Fruit fly (Drosophila melanogaster) whole organism, embryonic: Measurements from ENCODE around the gene foxo.
A peak's percentile ranks its signal among the peaks of the same experiment; 100 is the strongest.

Experiments
- B-H2 ChIP-seq: fragments of 200-800 bp; sonication (Bioruptor generic); optimal IDR thresholded peaks from 2 replicates; lab custom pipeline; 2018; ENCODE audit warnings: missing biosample characterization, mild to moderate bottlenecking, missing genetic modification characterization
- CG10321 ChIP-seq: fragments of 200-800 bp; sonication (Bioruptor generic); IDR thresholded peaks from 2 replicates; pipeline ENCODE4 v1.3.6; 2022; ENCODE audit warnings: missing biosample characterization, missing genetic modification characterization
- CG11085 ChIP-seq: fragments of 200-800 bp; sonication (Bioruptor generic); IDR thresholded peaks from 2 replicates; pipeline ENCODE4 v1.3.6; 2022; ENCODE audit warnings: missing biosample characterization, missing genetic modification characterization
- CG11398 ChIP-seq: fragments of 200-800 bp; sonication (Bioruptor generic); optimal IDR thresholded peaks from 2 replicates; lab custom pipeline; 2016; ENCODE audit warnings: missing biosample characterization, missing genetic modification characterization
- CG11695 ChIP-seq: fragments of 200-800 bp; sonication (Bioruptor generic); IDR thresholded peaks from 3 replicates; pipeline ENCODE4 v1.3.6; 2022; ENCODE audit warnings: missing biosample characterization, missing genetic modification characterization
- CG12104 ChIP-seq: fragments of 200-800 bp; sonication (Bioruptor generic); optimal IDR thresholded peaks from 3 replicates; lab custom pipeline; 2016; ENCODE audit warnings: missing biosample characterization, missing genetic modification characterization
- CG1647 ChIP-seq: fragments of 200-800 bp; sonication (Bioruptor generic); optimal IDR thresholded peaks from 3 replicates; lab custom pipeline; 2016; ENCODE audit warnings: missing biosample characterization, missing genetic modification characterization
- CG17186 ChIP-seq: fragments of 200-800 bp; sonication (Bioruptor generic); optimal IDR thresholded peaks from 3 replicates; lab custom pipeline; 2017; ENCODE audit warnings: missing biosample characterization, missing genetic modification reagents, missing genetic modification characterization
- CG17912 ChIP-seq: fragments of 200-800 bp; sonication (Bioruptor generic); optimal IDR thresholded peaks from 2 replicates; lab custom pipeline; 2018; ENCODE audit warnings: missing biosample characterization, mild to moderate bottlenecking, missing genetic modification characterization
- CG2678 ChIP-seq: fragments of 200-800 bp; sonication (Bioruptor generic); optimal IDR thresholded peaks from 3 replicates; lab custom pipeline; 2019; ENCODE audit warnings: missing biosample characterization, mild to moderate bottlenecking, missing genetic modification characterization, moderate library complexity
- CG31365 ChIP-seq: fragments of 200-800 bp; sonication (Bioruptor generic); optimal IDR thresholded peaks from 2 replicates; lab custom pipeline; 2018; ENCODE audit warnings: missing biosample characterization, mild to moderate bottlenecking, missing genetic modification characterization
- CG3281 ChIP-seq: fragments of 200-800 bp; sonication (Bioruptor generic); optimal IDR thresholded peaks from 3 replicates; lab custom pipeline; 2017; ENCODE audit warnings: missing biosample characterization, mild to moderate bottlenecking, missing genetic modification characterization
- CG34224 ChIP-seq: fragments of 200-800 bp; sonication (Bioruptor generic); IDR thresholded peaks from 3 replicates; pipeline ENCODE4 v1.3.6; 2022; ENCODE audit warnings: missing biosample characterization, missing genetic modification characterization; ENCODE audit not compliant: partially characterized antibody
- CG4404 ChIP-seq: fragments of 200-800 bp; sonication (Bioruptor generic); IDR thresholded peaks from 2 replicates; pipeline ENCODE4 v1.3.6; 2022; ENCODE audit warnings: missing biosample characterization, missing genetic modification characterization
- CG4730 ChIP-seq: fragments of 200-800 bp; sonication (Bioruptor generic); IDR thresholded peaks from 2 replicates; pipeline ENCODE4 v1.3.6; 2022; ENCODE audit warnings: missing biosample characterization, missing genetic modification characterization
- CG6683 ChIP-seq: fragments of 200-800 bp; sonication (Bioruptor generic); optimal IDR thresholded peaks from 2 replicates; lab custom pipeline; 2017; ENCODE audit warnings: missing biosample characterization, mild to moderate bottlenecking, missing genetic modification characterization, missing genetic modification reagents
- CG9817 ChIP-seq: fragments of 200-800 bp; sonication (Bioruptor generic); optimal IDR thresholded peaks from 2 replicates; lab custom pipeline; 2018; ENCODE audit warnings: missing biosample characterization, mild to moderate bottlenecking, missing genetic modification characterization, moderate library complexity
- Chrac-16 ChIP-seq: fragments of 200-800 bp; sonication (Bioruptor generic); optimal IDR thresholded peaks from 3 replicates; lab custom pipeline; 2016; ENCODE audit warnings: missing biosample characterization, missing genetic modification characterization
- E2f2 ChIP-seq: fragments of 200-800 bp; sonication (Bioruptor generic); IDR thresholded peaks from 2 replicates; pipeline ENCODE4 v1.3.6; 2022; ENCODE audit warnings: missing biosample characterization, missing genetic modification characterization
- Fer3 ChIP-seq: fragments of 200-800 bp; sonication (Bioruptor generic); optimal IDR thresholded peaks from 2 replicates; lab custom pipeline; 2018; ENCODE audit warnings: missing biosample characterization, mild to moderate bottlenecking, missing genetic modification characterization, moderate library complexity
- Hsf ChIP-seq: fragments of 200-800 bp; sonication (Bioruptor generic); optimal IDR thresholded peaks from 3 replicates; lab custom pipeline; 2016; ENCODE audit warnings: missing biosample characterization, missing genetic modification characterization
- Kr ChIP-seq: fragments of 200-800 bp; sonication (Bioruptor generic); optimal IDR thresholded peaks from 2 replicates; lab custom pipeline; 2017; ENCODE audit warnings: missing biosample characterization, mild to moderate bottlenecking, missing genetic modification characterization
- Mes4 ChIP-seq: fragments of 200-800 bp; sonication (Bioruptor generic); optimal IDR thresholded peaks from 2 replicates; lab custom pipeline; 2016; ENCODE audit warnings: missing biosample characterization, missing genetic modification characterization
- Tbp ChIP-seq: fragments of >200 bp; optimal IDR thresholded peaks from 2 replicates; lab custom pipeline; 2018; ENCODE audit warnings: missing biosample characterization, missing genetic modification characterization
- Vsx1 ChIP-seq: fragments of 200-800 bp; sonication (Bioruptor generic); optimal IDR thresholded peaks from 2 replicates; lab custom pipeline; 2017; ENCODE audit warnings: missing biosample characterization, mild to moderate bottlenecking, missing genetic modification characterization, missing genetic modification reagents
- ase ChIP-seq: fragments of 200-800 bp; sonication (Bioruptor generic); IDR thresholded peaks from 3 replicates; pipeline ENCODE4 v1.3.6; 2022; ENCODE audit warnings: missing biosample characterization, missing genetic modification characterization
- ash1 ChIP-seq: fragments of 200-800 bp; sonication (Bioruptor generic); optimal IDR thresholded peaks from 2 replicates; lab custom pipeline; 2018; ENCODE audit warnings: missing biosample characterization, mild to moderate bottlenecking, missing genetic modification characterization
- cato ChIP-seq: fragments of 200-800 bp; sonication (Bioruptor generic); optimal IDR thresholded peaks from 2 replicates; lab custom pipeline; 2016; ENCODE audit warnings: missing biosample characterization, missing genetic modification characterization, borderline replicate concordance
- caup ChIP-seq: fragments of 200-800 bp; sonication (Bioruptor generic); optimal IDR thresholded peaks from 3 replicates; lab custom pipeline; 2017; ENCODE audit warnings: missing biosample characterization, mild to moderate bottlenecking, missing genetic modification characterization, moderate library complexity; ENCODE audit not compliant: severe bottlenecking
- danr ChIP-seq: fragments of 200-800 bp; sonication (Bioruptor generic); IDR thresholded peaks from 2 replicates; pipeline ENCODE4 v1.3.6; 2022; ENCODE audit warnings: missing biosample characterization, missing genetic modification characterization
- dysf ChIP-seq: fragments of 200-800 bp; sonication (Bioruptor generic); IDR thresholded peaks from 3 replicates; pipeline ENCODE4 v1.3.6; 2022; ENCODE audit warnings: missing biosample characterization, missing genetic modification characterization
- fd3F ChIP-seq: fragments of 200-800 bp; sonication (Bioruptor generic); optimal IDR thresholded peaks from 2 replicates; lab custom pipeline; 2018; ENCODE audit warnings: missing biosample characterization, mild to moderate bottlenecking, missing genetic modification characterization, moderate library complexity
- grn ChIP-seq: fragments of 200-800 bp; sonication (Bioruptor generic); optimal IDR thresholded peaks from 3 replicates; lab custom pipeline; 2017; ENCODE audit warnings: missing biosample characterization, missing genetic modification characterization
- ham ChIP-seq: fragments of 200-800 bp; sonication (Bioruptor generic); IDR thresholded peaks from 2 replicates; pipeline ENCODE4 v1.3.6; 2022; ENCODE audit warnings: missing biosample characterization, missing genetic modification characterization
- inv ChIP-seq: fragments of 200-800 bp; sonication (Bioruptor generic); IDR thresholded peaks from 2 replicates; pipeline ENCODE4 v1.3.6; 2022; ENCODE audit warnings: missing biosample characterization, missing genetic modification characterization; ENCODE audit not compliant: partially characterized antibody
- lov ChIP-seq, 2 experiments: fragments of 200-800 bp in 1 of 2; fragments of >200 bp in 1 of 2; sonication (Bioruptor generic) in 1 of 2; IDR thresholded peaks in 1 of 2; optimal IDR thresholded peaks in 1 of 2; 2 replicates in 1 of 2; 3 replicates in 1 of 2; pipeline versions ENCODE4 v1.3.6 to Lab custom; 2017 to 2022; ENCODE audit warnings: missing biosample characterization in 1 of 2, missing genetic modification characterization in 1 of 2
- maf-S ChIP-seq: fragments of 200-800 bp; sonication (Bioruptor generic); optimal IDR thresholded peaks from 2 replicates; lab custom pipeline; 2016; ENCODE audit warnings: missing biosample characterization, missing genetic modification characterization
- nau ChIP-seq: fragments of 200-800 bp; sonication (Bioruptor generic); optimal IDR thresholded peaks from 3 replicates; lab custom pipeline; 2017; ENCODE audit warnings: missing biosample characterization, mild to moderate bottlenecking, missing genetic modification characterization, missing genetic modification reagents
- nerfin-2 ChIP-seq: fragments of 200-800 bp; sonication (Bioruptor generic); IDR thresholded peaks from 2 replicates; pipeline ENCODE4 v1.3.6; 2022; ENCODE audit warnings: missing biosample characterization, missing genetic modification characterization; ENCODE audit not compliant: partially characterized antibody
- psq ChIP-seq: fragments of 200-800 bp; sonication (Bioruptor generic); optimal IDR thresholded peaks from 2 replicates; lab custom pipeline; 2017; ENCODE audit warnings: missing biosample characterization, missing genetic modification characterization
- sna ChIP-seq: fragments of 200-800 bp; sonication (Bioruptor generic); IDR thresholded peaks from 2 replicates; pipeline ENCODE4 v1.3.6; 2022; ENCODE audit warnings: missing biosample characterization, missing genetic modification characterization; ENCODE audit not compliant: partially characterized antibody
- tx ChIP-seq: fragments of 200-800 bp; sonication (Bioruptor generic); optimal IDR thresholded peaks from 2 replicates; lab custom pipeline; 2016; ENCODE audit warnings: missing biosample characterization, missing genetic modification characterization
- z ChIP-seq: fragments of 200-800 bp; sonication (Bioruptor generic); IDR thresholded peaks from 3 replicates; pipeline ENCODE4 v1.3.6; 2022; ENCODE audit warnings: missing biosample characterization, missing genetic modification characterization
- zfh2 ChIP-seq: fragments of 200-800 bp; sonication (Bioruptor generic); optimal IDR thresholded peaks from 2 replicates; lab custom pipeline; 2016; ENCODE audit warnings: missing biosample characterization, missing genetic modification characterization

Gene foxo

DNA sequence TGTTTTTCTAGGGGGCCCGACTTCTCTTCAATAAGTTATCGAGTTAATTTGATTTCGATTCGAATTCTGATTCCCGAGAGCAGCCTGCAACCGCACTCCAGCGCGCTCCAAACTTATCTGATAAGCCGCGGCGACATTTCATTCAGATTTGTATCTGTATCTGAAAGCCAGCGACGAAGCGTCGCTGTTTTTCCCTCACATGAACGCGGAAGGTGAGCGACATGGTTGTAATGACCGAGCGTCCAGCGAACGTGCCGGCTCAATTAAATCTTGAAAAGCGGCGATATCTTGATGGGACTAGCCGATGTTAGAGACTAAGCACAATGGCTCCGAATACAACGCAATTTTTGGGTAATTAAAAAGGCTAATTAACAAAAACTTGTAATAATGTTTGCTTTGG lies 46.3 kb downstream of the foxo start, which contains the start of gene PK1-R:
Gene PK1-R, minus strand, starts transcription at position 101 of the 400 bp plus-strand sequence.
- peak; percentile 61; the same call in 2 of the 3 replicates for TF ChIP-seq CG11695 (GFP tag; lab: Robert Waterston, UW)
- peak; percentile 75 for TF ChIP-seq grn (GFP tag; lab: Kevin White, UChicago)
- no peak for TF ChIP-seq danr (GFP tag; lab: Robert Waterston, UW)

DNA sequence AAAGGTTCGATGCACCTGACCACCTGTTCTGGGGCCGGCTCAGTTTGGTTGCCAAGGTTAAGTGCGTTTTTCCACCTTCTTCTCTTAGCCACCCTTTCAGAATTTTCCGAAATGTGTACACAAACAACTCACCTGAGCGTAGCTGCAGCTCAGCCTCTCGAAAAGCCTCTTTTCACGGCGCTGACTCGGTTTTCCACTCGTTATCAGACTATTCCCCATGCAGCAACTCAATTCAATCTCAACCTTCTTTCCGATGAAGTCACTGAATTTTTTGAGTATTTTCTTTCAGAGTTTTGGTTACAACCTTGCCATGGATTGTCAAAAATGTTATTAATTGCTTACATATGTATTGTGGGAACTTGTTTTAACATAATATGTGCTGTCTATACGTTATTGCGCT lies 50.9 kb downstream of the foxo start:
- peak; percentile 93 for TF ChIP-seq z (GFP tag; lab: Robert Waterston, UW)
- no peak for TF ChIP-seq CG2678 (tag; lab: Kevin White, UChicago)

- TF ChIP-seq ase (GFP tag; lab: Robert Waterston, UW) (peak; percentile 85; the same call in 2 of the 3 replicates), cato (peak; percentile 61), CG11695 (GFP tag; lab: Robert Waterston, UW) (peak; percentile 89), CG34224 (GFP tag; lab: Robert Waterston, UW) (peak; percentile 59; the same call in 2 of the 3 replicates), CG4404 (GFP tag; lab: Robert Waterston, UW) (peak; percentile 29; the same call in 1 of the 2 replicates), CG12104 (peak; percentile 70), inv (GFP tag; lab: Robert Waterston, UW) (no peak), CG9817 (peak; percentile 65), CG11398 (GFP tag; lab: Kevin White, UChicago) (no peak), lov (optimal IDR thresholded peaks at IDR 0.05; lab: Kevin White, UChicago) (no peak), lov (GFP tag; IDR thresholded peaks at IDR 0.05; lab: Robert Waterston, UW) (peak; percentile 92; the same call in 2 of the 3 replicates), CG31365 (tag; lab: Kevin White, UChicago) (peak; percentile 57), fd3F (peak; percentile 72), Fer3 (tag; lab: Kevin White, UChicago) (peak; percentile 83), CG1647 (GFP tag; lab: Kevin White, UChicago) (peak; percentile 64), Mes4 (GFP tag; lab: Kevin White, UChicago) (peak; percentile 56), tx (no peak), CG6683 (GFP tag; lab: Kevin White, UChicago) (peak; percentile 69), CG11085 (0 out of 2 replicates have a peak, but pooled peaks have one; percentile 10), Kr (GFP tag; lab: Kevin White, UChicago) (peak; percentile 60), CG17912 (GFP tag; lab: Kevin White, UChicago) (peak; percentile 9), Tbp (GFP tag; lab: Kevin White, UChicago) (no peak), dysf (GFP tag; lab: Robert Waterston, UW) (peak; percentile 89), sna (peak; percentile 19; the same call in 1 of the 2 replicates), nerfin-2 (GFP tag; lab: Robert Waterston, UW) (no peak), ash1 (GFP tag; lab: Kevin White, UChicago) (peak; percentile 49), nau (GFP tag; lab: Kevin White, UChicago) (peak; percentile 76), CG4730 (GFP tag; lab: Robert Waterston, UW) (peak; percentile 77), zfh2 (GFP tag; lab: Kevin White, UChicago) (no peak), B-H2 (peak; percentile 10), psq (GFP tag; lab: Kevin White, UChicago) (peak; percentile 66), CG3281 (GFP tag; lab: Kevin White, UChicago) (peak; percentile 72), caup (GFP tag; lab: Kevin White, UChicago) (peak; percentile 80), E2f2 (GFP tag; lab: Robert Waterston, UW) (peak; percentile 68), CG17186 (GFP tag; lab: Kevin White, UChicago) (peak; percentile 50), Vsx1 (peak; percentile 75), Chrac-16 (peak; percentile 79), ham (GFP tag; lab: Robert Waterston, UW) (no peak), CG10321 (peak; percentile 67), Hsf (GFP tag; lab: Kevin White, UChicago) (peak; percentile 71), maf-S (no peak)
Measured at dm6 chr3R:14108158-14108921, 51.6 kb downstream of the foxo start, which contains the start of gene CG12402. Gene CG12402 (minus strand): TSS chr3R:14108321.
